Fruit fly (Drosophila melanogaster) S2 (cell line): Measurements from ENCODE around the gene UGP.

ENCODE experiments used
- CG8478 ChIP-seq: fragments of >200 bp; optimal IDR thresholded peaks from 2 replicates; lab custom pipeline; 2018
- CTCF ChIP-seq, 2 experiments: fragments of >200 bp; optimal IDR thresholded peaks; 2 replicates each; lab custom pipeline; 2018

DNA sequence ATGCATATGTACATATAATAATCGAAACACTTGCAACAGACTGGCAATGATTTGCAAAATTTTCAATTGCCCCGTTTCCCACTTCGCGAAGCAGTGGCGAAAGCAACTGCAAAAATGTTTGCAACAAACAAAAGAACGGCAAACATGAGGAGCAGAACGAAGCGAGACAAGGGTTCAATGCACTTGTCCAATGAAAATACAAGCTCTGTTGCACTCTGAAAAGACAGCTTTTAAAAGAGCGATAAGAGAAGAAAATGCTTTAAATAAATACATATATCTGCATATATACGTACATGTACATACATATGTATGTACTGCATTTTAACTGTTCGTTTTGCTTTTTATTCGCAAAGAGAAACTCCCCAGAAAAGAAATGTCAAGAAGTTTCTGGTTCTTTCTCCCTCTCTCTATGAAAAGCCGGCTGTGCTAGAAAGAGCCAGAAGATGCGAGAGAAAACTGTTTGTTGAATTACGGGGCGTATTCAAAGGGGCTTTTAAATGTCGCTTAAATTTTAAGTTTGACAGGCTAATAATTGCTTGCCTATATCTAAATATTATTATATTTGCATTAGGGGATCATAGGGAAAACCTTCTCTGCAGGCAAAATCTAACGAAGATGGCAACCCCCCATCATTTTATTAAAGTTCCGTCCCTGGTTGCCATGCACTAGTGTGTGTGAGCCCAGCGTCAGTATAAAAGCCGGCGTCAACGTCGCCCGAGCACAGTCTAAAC lies 24.8 kb upstream of the UGP start, which contains the start of gene Hsp27:
- no peak for TF ChIP-seq CTCF (optimal IDR thresholded peaks at IDR 0.05; lab: Kevin White, UChicago)
- TF ChIP-seq CG8478: no peak
